Fruit fly (Drosophila melanogaster) Kc167 (cell line): ENCODE measurements around the gene CG4325.

Source experiments
- Myc ChIP-seq: fragments of >200 bp; optimal IDR thresholded peaks from 2 replicates; lab custom pipeline; 2017; ENCODE audit warnings: missing external identifiers
- Sin3A ChIP-seq: fragments of >200 bp; optimal IDR thresholded peaks from 2 replicates; lab custom pipeline; 2018; ENCODE audit warnings: missing external identifiers
- h ChIP-seq: fragments of >200 bp; optimal IDR thresholded peaks from 3 replicates; lab custom pipeline; 2018; ENCODE audit warnings: missing external identifiers
- insv ChIP-seq: fragments of >200 bp; optimal IDR thresholded peaks from 3 replicates; lab custom pipeline; 2018; ENCODE audit warnings: missing external identifiers

DNA sequence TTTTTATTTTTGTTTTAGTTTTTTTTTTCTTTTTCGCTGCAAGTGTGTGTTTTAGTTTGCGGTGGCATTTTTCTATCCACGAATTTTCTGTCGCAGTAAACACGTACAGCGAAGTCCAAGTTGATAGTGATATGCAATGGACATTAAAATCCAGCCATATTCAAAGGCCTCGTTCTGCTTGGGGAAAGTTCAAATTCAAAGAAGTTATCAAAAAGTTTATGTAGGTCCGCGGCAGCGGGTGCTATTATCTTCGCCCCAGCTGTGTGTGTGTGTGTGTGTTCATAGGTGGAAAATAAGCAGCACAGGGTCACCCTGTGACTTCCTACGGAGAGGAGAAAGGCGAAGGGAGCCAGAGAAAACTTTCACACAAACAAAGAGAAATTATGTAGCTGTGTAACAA is 43.9 kb upstream of the CG4325 start:
- TF ChIP-seq insv (lab: Kevin White, UChicago), result no peak
- no peak for TF ChIP-seq Sin3A
- no peak for TF ChIP-seq h
- no peak for TF ChIP-seq Myc (lab: Kevin White, UChicago)
